Worm (Caenorhabditis elegans): ENCODE data around the gene F47B8.3.

DNA sequence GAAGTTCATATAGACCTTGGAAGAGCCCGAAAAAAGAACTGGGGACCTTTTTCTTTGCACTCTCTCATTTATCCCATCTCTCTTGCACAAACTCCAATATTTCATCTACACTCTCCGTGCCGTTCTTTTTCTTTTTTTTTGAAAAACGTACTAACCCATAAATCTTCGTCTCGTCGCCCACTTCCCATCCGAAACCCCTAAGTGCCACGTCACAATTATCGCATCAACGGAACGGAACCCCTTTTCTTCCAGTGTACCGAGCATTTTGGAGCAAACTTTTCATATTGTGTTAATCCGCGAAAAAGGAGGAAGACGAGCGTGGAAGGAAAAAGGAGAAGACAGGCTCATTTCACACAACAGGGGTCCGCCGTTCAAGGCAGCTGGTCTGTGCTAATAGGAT, 46.6 kb upstream of the F47B8.3 start:
- no peak for TF ChIP-seq T22C8.4 (GFP tag; IDR thresholded peaks at IDR 0.05)
- no peak for TF ChIP-seq cog-1 (tag; optimal IDR thresholded peaks at IDR 0.05)
- no peak for TF ChIP-seq klf-2 (GFP tag; conservative IDR thresholded peaks at IDR 0.05)
- TF ChIP-seq ztf-29 (GFP tag; IDR thresholded peaks at IDR 0.05), result no peak
- TF ChIP-seq flt-1 (GFP tag; IDR thresholded peaks at IDR 0.05), result no peak
- no peak for TF ChIP-seq ztf-23 (GFP tag; IDR thresholded peaks at IDR 0.05)
- TF ChIP-seq tab-1 (GFP tag; IDR thresholded peaks at IDR 0.05), result no peak
- TF ChIP-seq ref-1 (GFP tag; conservative IDR thresholded peaks at IDR 0.05), result no peak
